Fruit fly (Drosophila melanogaster) whole organism: ENCODE results near the gene CG11263.

Source experiments
- Dll ChIP-seq: fragments of >200 bp; optimal IDR thresholded peaks from 2 replicates; lab custom pipeline; 2017
- pan ChIP-seq: fragments of >200 bp; optimal IDR thresholded peaks from 2 replicates; lab custom pipeline; 2017
- psq ChIP-seq: fragments of >200 bp; optimal IDR thresholded peaks from 2 replicates; lab custom pipeline; 2017
- usp ChIP-seq: fragments of >200 bp; optimal IDR thresholded peaks from 2 replicates; lab custom pipeline; 2017; ENCODE audit warnings: missing biosample characterization, missing genetic modification characterization, mixed read lengths

dm6 chr3L:13026337-13026736, 19.7 kb downstream of the CG11263 start, which contains the start of gene Zmynd10:
- TF ChIP-seq usp (GFP tag; lab: Kevin White, UChicago) (no peak), pan (lab: Kevin White, UChicago) (no peak), psq (lab: Kevin White, UChicago) (no peak), Dll (lab: Kevin White, UChicago) (no peak)
